Worm (Caenorhabditis elegans) whole organism, L4/young adult: Measurements from ENCODE around the gene T22F7.1.

Experiments
- W03F9.2 ChIP-seq: fragments of 150-350 bp; optimal IDR thresholded peaks from 2 replicates; lab custom pipeline; 2014; ENCODE audit warnings: missing biosample characterization, missing genetic modification characterization
- dao-5 ChIP-seq: sonication (generic microtip); optimal IDR thresholded peaks from 2 replicates; lab custom pipeline; 2016; ENCODE audit warnings: missing genotype, missing genetic modification characterization, moderate library complexity, missing compliant biosample characterization
- him-1 ChIP-seq: sonication (generic microtip); optimal IDR thresholded peaks from 2 replicates; lab custom pipeline; 2016; ENCODE audit warnings: missing genotype, missing genetic modification reagents, missing genetic modification characterization, missing compliant biosample characterization

DNA sequence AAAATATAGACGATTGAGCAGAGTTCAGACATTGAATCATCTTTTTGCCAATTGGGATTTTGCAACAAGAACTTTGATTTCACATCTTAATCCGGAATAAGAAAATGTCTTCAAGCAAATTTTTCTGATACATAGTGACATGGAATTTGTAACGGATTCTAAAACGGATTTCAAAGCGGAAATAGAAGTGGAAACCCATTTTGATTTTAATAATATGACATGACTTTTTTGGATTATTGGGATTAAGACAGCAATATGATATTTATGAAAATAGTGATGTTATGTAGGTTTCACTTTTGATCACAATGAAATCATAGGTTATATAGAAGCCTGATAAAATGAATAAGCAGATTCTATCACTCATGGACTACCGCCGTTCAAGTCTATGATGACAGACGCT is 9.7 kb upstream of the T22F7.1 start:
- TF ChIP-seq him-1 (tag; lab: Kevin White, UChicago) (no peak), dao-5 (tag; lab: Kevin White, UChicago) (no peak), W03F9.2 (tag; lab: Kevin White, UChicago) (no peak)
